Fruit fly (Drosophila melanogaster): Measurements from ENCODE around the gene Obp93a.

DNA sequence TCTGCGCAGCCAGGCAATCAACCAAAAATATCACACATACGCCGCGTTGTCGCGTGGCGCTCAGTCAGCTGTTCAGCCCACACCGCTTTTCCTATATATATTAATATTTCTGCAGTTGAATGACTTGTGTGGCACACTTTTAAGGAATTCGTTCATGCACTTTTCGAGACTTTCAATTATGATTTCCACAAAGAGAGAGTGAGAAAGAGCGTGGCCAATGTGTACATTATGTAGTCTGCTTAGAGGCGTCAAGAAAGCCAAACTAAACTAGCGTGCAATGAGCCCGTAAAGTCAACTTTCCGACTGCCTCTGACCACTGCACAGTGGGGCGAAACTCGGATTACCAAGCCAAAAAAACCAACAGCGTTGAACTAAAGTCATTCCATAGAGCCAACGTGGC, 24.6 kb upstream of the Obp93a start:
- TF ChIP-seq EcR (GFP tag; optimal IDR thresholded peaks at IDR 0.05) (no peak), psq (optimal IDR thresholded peaks at IDR 0.05) (no peak), CG8478 (optimal IDR thresholded peaks at IDR 0.05) (no peak), Dll (optimal IDR thresholded peaks at IDR 0.05) (no peak), pan (optimal IDR thresholded peaks at IDR 0.05) (no peak)

Measured in whole organism.